Worm (Caenorhabditis elegans) whole organism, early embryonic: ENCODE data around the gene nsph-3.2.

Source experiments
- B0310.2 ChIP-seq: sonication (generic microtip); optimal IDR thresholded peaks from 2 replicates; lab custom pipeline; 2016; ENCODE audit warnings: mild to moderate bottlenecking, missing genetic modification characterization, missing compliant biosample characterization
- F13C5.2 ChIP-seq: sonication (generic microtip); optimal IDR thresholded peaks from 2 replicates; lab custom pipeline; 2017; ENCODE audit warnings: mild to moderate bottlenecking, missing genetic modification characterization, inconsistent platforms, missing compliant biosample characterization
- aly-1 ChIP-seq: sonication (generic microtip); optimal IDR thresholded peaks from 2 replicates; lab custom pipeline; 2016; ENCODE audit warnings: missing genetic modification characterization, missing compliant biosample characterization
- ama-1 ChIP-seq: fragments of 150-350 bp; optimal IDR thresholded peaks from 2 replicates; lab custom pipeline; 2014
- ceh-13 ChIP-seq: fragments of 200-800 bp; sonication (Bioruptor generic); optimal IDR thresholded peaks from 2 replicates; lab custom pipeline; 2018; ENCODE audit warnings: mild to moderate bottlenecking, missing genetic modification characterization, missing compliant biosample characterization
- ceh-36 ChIP-seq: sonication (generic microtip); optimal IDR thresholded peaks from 2 replicates; lab custom pipeline; 2016; ENCODE audit warnings: missing genetic modification characterization, inconsistent platforms, missing compliant biosample characterization
- ets-7 ChIP-seq: sonication (generic microtip); optimal IDR thresholded peaks from 2 replicates; lab custom pipeline; 2016; ENCODE audit warnings: missing genotype, missing genetic modification characterization, missing compliant biosample characterization
- flt-1 ChIP-seq: fragments of 200-800 bp; sonication (Bioruptor generic); IDR thresholded peaks from 2 replicates; pipeline ENCODE4 v1.3.6; 2022; ENCODE audit warnings: missing genetic modification characterization, missing compliant biosample characterization
- hmbx-1 ChIP-seq: sonication (generic microtip); optimal IDR thresholded peaks from 2 replicates; lab custom pipeline; 2016; ENCODE audit warnings: mild to moderate bottlenecking, missing genetic modification characterization, missing compliant biosample characterization
- hmg-4 ChIP-seq: fragments of 200-800 bp; sonication (Bioruptor generic); optimal IDR thresholded peaks from 2 replicates; lab custom pipeline; 2018; ENCODE audit warnings: mild to moderate bottlenecking, missing genetic modification characterization, missing compliant biosample characterization
- hnd-1 ChIP-seq: sonication (generic microtip); optimal IDR thresholded peaks from 2 replicates; lab custom pipeline; 2016; ENCODE audit warnings: missing genetic modification characterization, missing compliant biosample characterization
- pes-1 ChIP-seq: fragments of 200-800 bp; sonication (Bioruptor generic); IDR thresholded peaks from 2 replicates; pipeline ENCODE4 v1.3.6; 2022; ENCODE audit warnings: missing genetic modification reagents, missing genetic modification characterization, missing compliant biosample characterization
- scrt-1 ChIP-seq: fragments of 200-800 bp; sonication (Bioruptor generic); IDR thresholded peaks from 2 replicates; pipeline ENCODE4 v1.3.6; 2022; ENCODE audit warnings: missing genetic modification characterization, missing compliant biosample characterization
- sea-1 ChIP-seq: fragments of 200-800 bp; sonication (Bioruptor generic); conservative IDR thresholded peaks from 2 replicates; pipeline ENCODE4 v1.3.6; 2022; ENCODE audit warnings: missing genetic modification characterization, missing compliant biosample characterization
- tbx-11 ChIP-seq: fragments of 200-800 bp; sonication (Bioruptor generic); IDR thresholded peaks from 2 replicates; pipeline ENCODE4 v1.3.6; 2022; ENCODE audit warnings: missing genetic modification characterization, missing compliant biosample characterization
- tbx-37 ChIP-seq: fragments of 200-800 bp; sonication (Bioruptor generic); conservative IDR thresholded peaks from 2 replicates; pipeline ENCODE4 v1.3.6; 2022; ENCODE audit warnings: missing genetic modification reagents, missing genetic modification characterization, missing compliant biosample characterization
- tra-4 ChIP-seq: sonication (generic microtip); optimal IDR thresholded peaks from 2 replicates; lab custom pipeline; 2017; ENCODE audit warnings: missing genetic modification characterization, missing compliant biosample characterization

nsph-3.2 gene

ce11 chrIV:10140143-10140542 is 27.5 kb downstream of the nsph-3.2 start, which contains the start of gene gst-3:
Gene gst-3, minus strand, starts transcription at chrIV:10140243.
- TF ChIP-seq flt-1 (GFP tag; lab: Robert Waterston, UW) (no peak), ceh-13 (no peak)

ce11 chrIV:10141930-10142505 is 29.3 kb downstream of the nsph-3.2 start, which contains the start of the genes gst-2, gst-4 and dhs-12:
Gene gst-2, minus strand, starts transcription at chrIV:10142061.
Gene gst-4, plus strand, starts transcription at chrIV:10142225.
Gene dhs-12, plus strand, starts transcription at chrIV:10142455.
- TF ChIP-seq pes-1 (GFP tag; lab: Robert Waterston, UW): no peak
- no peak for TF ChIP-seq ceh-13
- TF ChIP-seq flt-1 (GFP tag; lab: Robert Waterston, UW): no peak
- TF ChIP-seq scrt-1 (GFP tag; lab: Robert Waterston, UW): no peak
- TF ChIP-seq hmbx-1 (tag; lab: Kevin White, UChicago): no peak
- TF ChIP-seq aly-1: no peak
- TF ChIP-seq B0310.2: no peak
- no peak for TF ChIP-seq ets-7 (tag; lab: Kevin White, UChicago)
- TF ChIP-seq tbx-11 (GFP tag; lab: Robert Waterston, UW): no peak
- no peak for TF ChIP-seq sea-1 (GFP tag; lab: Robert Waterston, UW)
- TF ChIP-seq tbx-37: no peak

- TF ChIP-seq pes-1 (GFP tag; lab: Robert Waterston, UW): no peak
- no peak for TF ChIP-seq ceh-36 (tag; lab: Kevin White, UChicago)
- TF ChIP-seq hmg-4 (GFP tag; lab: Kevin White, UChicago): no peak
- TF ChIP-seq tbx-11 (GFP tag; lab: Robert Waterston, UW): no peak
- no peak for TF ChIP-seq ama-1 (lab: Kevin White, UChicago)
- no peak for TF ChIP-seq hmbx-1 (tag; lab: Kevin White, UChicago)
- TF ChIP-seq sea-1 (GFP tag; lab: Robert Waterston, UW): no peak
- no peak for TF ChIP-seq aly-1
- TF ChIP-seq flt-1 (GFP tag; lab: Robert Waterston, UW): no peak
These were observed 31.0 kb downstream of the nsph-3.2 start, which contains the start of gene msp-38 for ce11 chrIV:10143640-10144039. Gene msp-38, minus strand, starts transcription at chrIV:10143740.

- no peak for TF ChIP-seq hmg-4 (GFP tag; lab: Kevin White, UChicago)
- TF ChIP-seq F13C5.2 (tag; lab: Kevin White, UChicago): no peak
- no peak for TF ChIP-seq sea-1 (GFP tag; lab: Robert Waterston, UW)
- no peak for TF ChIP-seq aly-1
- no peak for TF ChIP-seq scrt-1 (GFP tag; lab: Robert Waterston, UW)
- no peak for TF ChIP-seq tbx-11 (GFP tag; lab: Robert Waterston, UW)
- TF ChIP-seq B0310.2: no peak
- TF ChIP-seq pes-1 (GFP tag; lab: Robert Waterston, UW): no peak
- no peak for TF ChIP-seq hnd-1 (tag; lab: Kevin White, UChicago)
- no peak for TF ChIP-seq flt-1 (GFP tag; lab: Robert Waterston, UW)
- TF ChIP-seq hmbx-1 (tag; lab: Kevin White, UChicago): no peak
- TF ChIP-seq ceh-36 (tag; lab: Kevin White, UChicago): no peak
- no peak for TF ChIP-seq ceh-13
- no peak for TF ChIP-seq tra-4 (tag; lab: Kevin White, UChicago)
- no peak for TF ChIP-seq tbx-37
- no peak for TF ChIP-seq ets-7 (tag; lab: Kevin White, UChicago)
- no peak for TF ChIP-seq ama-1 (lab: Kevin White, UChicago)
These were observed 31.8 kb downstream of the nsph-3.2 start for ce11 chrIV:10144487-10144886.

ce11 chrIV:10144909-10145308 is 32.2 kb downstream of the nsph-3.2 start:
- TF ChIP-seq tra-4 (tag; lab: Kevin White, UChicago) (no peak), flt-1 (GFP tag; lab: Robert Waterston, UW) (no peak), hmbx-1 (tag; lab: Kevin White, UChicago) (no peak), scrt-1 (GFP tag; lab: Robert Waterston, UW) (no peak), tbx-11 (GFP tag; lab: Robert Waterston, UW) (no peak), ets-7 (tag; lab: Kevin White, UChicago) (no peak)

ce11 chrIV:10146885-10147284 is 34.2 kb downstream of the nsph-3.2 start, which contains the start of gene T14G10.8:
Gene T14G10.8, minus strand, starts transcription at chrIV:10146985.
- TF ChIP-seq hmbx-1 (tag; lab: Kevin White, UChicago) (no peak), scrt-1 (GFP tag; lab: Robert Waterston, UW) (no peak), ceh-36 (tag; lab: Kevin White, UChicago) (no peak), hnd-1 (tag; lab: Kevin White, UChicago) (no peak), pes-1 (GFP tag; lab: Robert Waterston, UW) (no peak), tra-4 (tag; lab: Kevin White, UChicago) (no peak), ceh-13 (no peak), hmg-4 (GFP tag; lab: Kevin White, UChicago) (no peak), tbx-37 (no peak), aly-1 (no peak), tbx-11 (GFP tag; lab: Robert Waterston, UW) (no peak), sea-1 (GFP tag; lab: Robert Waterston, UW) (no peak), ama-1 (lab: Kevin White, UChicago) (no peak), F13C5.2 (tag; lab: Kevin White, UChicago) (no peak), ets-7 (tag; lab: Kevin White, UChicago) (no peak), B0310.2 (no peak)

- TF ChIP-seq ama-1 (lab: Kevin White, UChicago) (no peak), aly-1 (no peak), ceh-13 (no peak), F13C5.2 (tag; lab: Kevin White, UChicago) (no peak), tbx-11 (GFP tag; lab: Robert Waterston, UW) (no peak), B0310.2 (no peak), hmg-4 (GFP tag; lab: Kevin White, UChicago) (no peak), pes-1 (GFP tag; lab: Robert Waterston, UW) (no peak), flt-1 (GFP tag; lab: Robert Waterston, UW) (no peak), ets-7 (tag; lab: Kevin White, UChicago) (no peak), hnd-1 (tag; lab: Kevin White, UChicago) (no peak), ceh-36 (tag; lab: Kevin White, UChicago) (no peak)
These were observed 36.3 kb downstream of the nsph-3.2 start, which contains the start of gene pigs-1 for ce11 chrIV:10148938-10149337. Gene pigs-1, minus strand, starts transcription at chrIV:10149038.
